Worm (Caenorhabditis elegans) whole organism, late embryonic: Measurements from ENCODE around the gene daf-41.

Source experiments
- K09A11.1 ChIP-seq: sonication (generic microtip); optimal IDR thresholded peaks from 2 replicates; lab custom pipeline; 2017; ENCODE audit warnings: antibody characterized with exemption, mild to moderate bottlenecking, missing genetic modification characterization, missing compliant biosample characterization; ENCODE audit not compliant: insufficient read depth
- ama-1 ChIP-seq: fragments of 150-350 bp; optimal IDR thresholded peaks from 2 replicates; lab custom pipeline; 2014
- ceh-9 ChIP-seq: sonication (generic microtip); optimal IDR thresholded peaks from 2 replicates; lab custom pipeline; 2016; ENCODE audit warnings: mild to moderate bottlenecking, missing genetic modification characterization, inconsistent platforms, missing compliant biosample characterization
- fkh-10 ChIP-seq: fragments of 150-350 bp; optimal IDR thresholded peaks from 2 replicates; lab custom pipeline; 2014; ENCODE audit warnings: missing biosample characterization, missing genetic modification reagents, missing genetic modification characterization
- mec-3 ChIP-seq: sonication (generic microtip); optimal IDR thresholded peaks from 2 replicates; lab custom pipeline; 2016; ENCODE audit warnings: borderline replicate concordance, missing genetic modification characterization, missing compliant biosample characterization
- nhr-11 ChIP-seq: fragments of 150-350 bp; optimal IDR thresholded peaks from 2 replicates; lab custom pipeline; 2014; ENCODE audit warnings: missing biosample characterization, missing genetic modification characterization
- pag-3 ChIP-seq: sonication (generic microtip); optimal IDR thresholded peaks from 2 replicates; lab custom pipeline; 2016; ENCODE audit warnings: missing compliant biosample characterization, missing genetic modification characterization, borderline replicate concordance
- pha-4 ChIP-seq: fragments of 150-350 bp; optimal IDR thresholded peaks from 2 replicates; lab custom pipeline; 2018; ENCODE audit warnings: missing biosample characterization, missing genetic modification reagents, missing genetic modification characterization
- pqm-1 ChIP-seq: sonication (generic microtip); optimal IDR thresholded peaks from 2 replicates; lab custom pipeline; 2016; ENCODE audit warnings: missing genetic modification characterization, missing compliant biosample characterization
- pros-1 ChIP-seq: fragments of 150-350 bp; optimal IDR thresholded peaks from 2 replicates; lab custom pipeline; 2014; ENCODE audit warnings: missing biosample characterization, missing genetic modification reagents, missing genetic modification characterization
- ref-2 ChIP-seq: sonication (generic microtip); optimal IDR thresholded peaks from 2 replicates; lab custom pipeline; 2016; ENCODE audit warnings: missing genetic modification characterization, missing compliant biosample characterization
- zip-5 ChIP-seq: sonication (generic microtip); optimal IDR thresholded peaks from 2 replicates; lab custom pipeline; 2016; ENCODE audit warnings: missing genetic modification characterization, missing compliant biosample characterization

- TF ChIP-seq nhr-11 (no peak), pqm-1 (no peak), ref-2 (tag; lab: Kevin White, UChicago) (no peak), zip-5 (tag; lab: Kevin White, UChicago) (no peak), ceh-9 (tag; lab: Kevin White, UChicago) (no peak), pros-1 (tag; lab: Kevin White, UChicago) (no peak), pha-4 (no peak), mec-3 (tag; lab: Kevin White, UChicago) (no peak), fkh-10 (no peak), ama-1 (lab: Kevin White, UChicago) (no peak), pag-3 (tag; lab: Kevin White, UChicago) (no peak), K09A11.1 (tag; lab: Kevin White, UChicago) (no peak)
Measured at ce11 chrIII:5287877-5288276, 13.3 kb upstream of the daf-41 start, which contains the start of gene T15B12.1.
